Worm (Caenorhabditis elegans): ENCODE data around the gene cas-1.
A peak's percentile ranks its signal among the peaks of the same experiment; 100 is the strongest.

The cas-1 gene

DNA sequence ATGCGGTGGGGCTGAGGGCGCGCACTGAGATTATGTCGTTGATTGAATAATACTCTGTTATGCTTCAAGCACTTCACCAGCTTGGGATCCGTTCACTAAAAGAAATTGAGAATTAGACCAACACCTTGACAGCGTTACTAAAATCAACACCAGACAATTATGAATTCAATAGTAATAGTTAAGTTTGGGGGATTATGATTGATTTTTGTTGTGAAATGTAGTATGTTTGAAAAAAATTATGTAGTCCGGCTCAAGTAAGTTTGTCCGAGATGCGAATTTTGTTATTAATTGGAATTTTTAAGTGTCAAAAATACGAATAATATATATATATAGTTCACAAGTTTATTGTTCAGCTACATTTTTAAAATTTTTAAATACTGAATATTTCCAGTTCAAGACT lies 11.9 kb upstream of the cas-1 start, which contains the start of gene sto-5:
Gene sto-5, minus strand, starts transcription at position 101 of the 400 bp plus-strand sequence.
- TF ChIP-seq snu-23 (GFP tag; optimal IDR thresholded peaks at IDR 0.05) (no peak), ztf-11 (tag; optimal IDR thresholded peaks at IDR 0.05) (no peak), lin-14 (GFP tag; optimal IDR thresholded peaks at IDR 0.05) (no peak), mdl-1 (tag; optimal IDR thresholded peaks at IDR 0.05) (no peak), mep-1 (tag; optimal IDR thresholded peaks at IDR 0.05) (no peak), zag-1 (tag; optimal IDR thresholded peaks at IDR 0.05) (no peak), ama-1 (optimal IDR thresholded peaks at IDR 0.05) (no peak), alr-1 (tag; optimal IDR thresholded peaks at IDR 0.05; ENCODE audit: borderline replicate concordance) (no peak), blmp-1 (tag; optimal IDR thresholded peaks at IDR 0.05) (no peak), C34B4.2 (tag; optimal IDR thresholded peaks at IDR 0.05) (no peak), unc-98 (GFP tag; IDR thresholded peaks at IDR 0.05) (no peak), F16B12.6 (tag; optimal IDR thresholded peaks at IDR 0.05) (no peak), nhr-77 (tag; optimal IDR thresholded peaks at IDR 0.05) (no peak), nhr-85 (tag) (no peak), ceh-63 (GFP tag; optimal IDR thresholded peaks at IDR 0.05) (no peak)

DNA sequence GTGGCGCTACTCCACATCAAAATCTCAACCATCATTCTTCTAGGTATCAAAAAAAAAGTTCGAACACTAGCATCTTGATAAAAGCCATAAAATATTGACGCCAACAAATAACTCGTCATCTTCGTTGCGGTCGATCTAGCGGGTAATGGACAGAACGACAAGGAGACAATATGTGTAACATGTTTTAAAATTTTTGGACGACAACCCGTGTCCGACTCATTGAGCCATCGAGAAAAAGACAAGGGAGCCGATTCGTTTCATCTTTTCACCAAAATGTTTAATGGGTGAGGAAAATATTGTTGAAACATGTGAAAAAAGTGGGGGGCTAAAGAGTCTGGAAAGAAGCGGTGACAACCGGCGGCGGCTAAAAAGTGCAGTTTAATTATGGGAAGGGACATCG lies 8.1 kb upstream of the cas-1 start:
- TF ChIP-seq unc-62 (GFP tag; optimal IDR thresholded peaks at IDR 0.05) (no peak), ceh-82 (tag; optimal IDR thresholded peaks at IDR 0.05) (no peak), mdl-1 (tag; optimal IDR thresholded peaks at IDR 0.05) (no peak), grh-1 (GFP tag; IDR thresholded peaks at IDR 0.05) (no peak), C34B4.2 (tag; optimal IDR thresholded peaks at IDR 0.05) (no peak), unc-30 (tag; optimal IDR thresholded peaks at IDR 0.05) (no peak), lin-15B (tag; optimal IDR thresholded peaks at IDR 0.05) (no peak), pax-3 (tag; optimal IDR thresholded peaks at IDR 0.05) (no peak), sox-4 (tag; optimal IDR thresholded peaks at IDR 0.05) (no peak), ceh-8 (GFP tag; optimal IDR thresholded peaks at IDR 0.05) (no peak)

DNA sequence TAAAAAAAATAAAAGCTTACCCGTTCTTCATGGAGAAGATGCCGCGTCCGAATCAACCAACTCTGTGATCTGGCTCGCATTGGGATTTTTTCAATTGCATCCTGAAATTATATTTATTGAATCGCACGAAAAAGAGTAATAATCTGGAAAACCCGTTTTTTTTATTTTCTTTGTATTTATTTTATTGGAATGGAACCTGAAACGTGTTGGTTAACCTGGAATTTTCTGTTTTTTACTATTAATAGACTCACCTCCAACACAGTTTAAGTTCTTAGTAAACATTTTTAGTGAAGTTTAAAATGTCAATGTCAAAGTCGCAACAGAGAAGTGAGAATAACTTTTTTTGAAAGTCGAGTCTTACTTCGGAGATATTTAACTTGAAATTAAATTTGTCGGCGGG lies 4.8 kb upstream of the cas-1 start:
- TF ChIP-seq dpl-1 (GFP tag; optimal IDR thresholded peaks at IDR 0.05) (no peak), ceh-90 (tag; optimal IDR thresholded peaks at IDR 0.05) (no peak), efl-1 (optimal IDR thresholded peaks at IDR 0.05) (no peak), efl-1 (GFP tag; optimal IDR thresholded peaks at IDR 0.05 in 1 of 2) (peak in 1 of 2 experiments; percentile 56), nhr-85 (tag) (no peak), tbx-2 (tag; optimal IDR thresholded peaks at IDR 0.05) (no peak)

- TF ChIP-seq lin-14 (GFP tag; optimal IDR thresholded peaks at IDR 0.05) (peak; percentile 51), fkh-10 (GFP tag; optimal IDR thresholded peaks at IDR 0.05) (peak; percentile 34), dsc-1 (tag; optimal IDR thresholded peaks at IDR 0.05) (no peak)
These were observed 3.4 kb upstream of the cas-1 start for ce11 chrX:16816854-16817253.

ce11 chrX:16815508-16815907 lies 2.1 kb upstream of the cas-1 start:
- no peak for TF ChIP-seq mef-2 (tag; optimal IDR thresholded peaks at IDR 0.05)
- no peak for TF ChIP-seq ztf-11 (tag; optimal IDR thresholded peaks at IDR 0.05)
- no peak for TF ChIP-seq blmp-1 (tag; optimal IDR thresholded peaks at IDR 0.05)
- TF ChIP-seq dsc-1 (tag; optimal IDR thresholded peaks at IDR 0.05): peak; percentile 95
- peak; percentile 35 to 43 for TF ChIP-seq lsy-2 (tag; optimal IDR thresholded peaks at IDR 0.05)
- TF ChIP-seq nhr-12 (tag; optimal IDR thresholded peaks at IDR 0.05): no peak
- peak; percentile 81 for TF ChIP-seq lin-14 (GFP tag; optimal IDR thresholded peaks at IDR 0.05)
- TF ChIP-seq xbp-1 (tag; optimal IDR thresholded peaks at IDR 0.05): peak; percentile 17
- peak; percentile 39 for TF ChIP-seq fkh-4 (tag; optimal IDR thresholded peaks at IDR 0.05; ENCODE audit: borderline replicate concordance)
- TF ChIP-seq ces-1 (GFP tag; optimal IDR thresholded peaks at IDR 0.05): no peak
- no peak for TF ChIP-seq Y116A8C.19 (tag; optimal IDR thresholded peaks at IDR 0.05; ENCODE audit: borderline replicate concordance)
- no peak for TF ChIP-seq C16A3.4 (tag; optimal IDR thresholded peaks at IDR 0.05)
- TF ChIP-seq rnt-1 (tag; optimal IDR thresholded peaks at IDR 0.05): peak; percentile 78
- peak; percentile 47 for TF ChIP-seq snu-23 (GFP tag; optimal IDR thresholded peaks at IDR 0.05)
- no peak for TF ChIP-seq unc-130 (tag; optimal IDR thresholded peaks at IDR 0.05)
- TF ChIP-seq nhr-19 (GFP tag; conservative IDR thresholded peaks at IDR 0.05): peak; percentile 60
- TF ChIP-seq lin-35 (GFP tag; optimal IDR thresholded peaks at IDR 0.05): peak in 1 of 2 experiments; percentile 20
- TF ChIP-seq snpc-4 (tag; optimal IDR thresholded peaks at IDR 0.05): no peak
- TF ChIP-seq egl-27 (tag; optimal IDR thresholded peaks at IDR 0.05): no peak
- peak in 1 of 2 experiments; percentile 31 for TF ChIP-seq mdl-1 (tag; optimal IDR thresholded peaks at IDR 0.05)
- TF ChIP-seq unc-98 (GFP tag; IDR thresholded peaks at IDR 0.05): peak; percentile 45; the same call in 1 of the 2 replicates
- peak; percentile 68 for TF ChIP-seq pag-3 (tag; optimal IDR thresholded peaks at IDR 0.05; ENCODE audit: borderline replicate concordance, insufficient read depth)
- TF ChIP-seq lir-3 (tag; optimal IDR thresholded peaks at IDR 0.05; ENCODE audit: poor library complexity): peak; percentile 24
